Worm (Caenorhabditis elegans) whole organism, late embryonic: ENCODE measurements around the gene clc-9.

Source experiments
- C08G9.2 ChIP-seq: sonication (generic microtip); optimal IDR thresholded peaks from 2 replicates; lab custom pipeline; 2016; ENCODE audit warnings: mild to moderate bottlenecking, missing genetic modification characterization, moderate library complexity, missing compliant biosample characterization
- C38D4.7 ChIP-seq: fragments of 200-800 bp; sonication (Bioruptor generic); optimal IDR thresholded peaks from 2 replicates; lab custom pipeline; 2018; ENCODE audit warnings: mild to moderate bottlenecking, missing genetic modification characterization, moderate library complexity, missing compliant biosample characterization
- F13H6.1 ChIP-seq: sonication (generic microtip); optimal IDR thresholded peaks from 2 replicates; lab custom pipeline; 2016; ENCODE audit warnings: missing genetic modification characterization, missing compliant biosample characterization
- K02D7.2 ChIP-seq: sonication (generic microtip); optimal IDR thresholded peaks from 2 replicates; lab custom pipeline; 2017; ENCODE audit warnings: mild to moderate bottlenecking, missing genetic modification characterization, missing compliant biosample characterization
- Y22D7AL.16 ChIP-seq: sonication (generic microtip); optimal IDR thresholded peaks from 2 replicates; lab custom pipeline; 2016; ENCODE audit warnings: missing genetic modification characterization, missing compliant biosample characterization
- ahr-1 ChIP-seq: sonication (generic microtip); optimal IDR thresholded peaks from 2 replicates; lab custom pipeline; 2016; ENCODE audit warnings: missing genetic modification characterization, missing compliant biosample characterization
- ceh-14 ChIP-seq: sonication (generic microtip); optimal IDR thresholded peaks from 2 replicates; lab custom pipeline; 2016; ENCODE audit warnings: missing genotype, missing genetic modification characterization, missing compliant biosample characterization
- ceh-18 ChIP-seq: sonication (generic microtip); optimal IDR thresholded peaks from 2 replicates; lab custom pipeline; 2016; ENCODE audit warnings: missing genetic modification characterization, missing compliant biosample characterization
- ceh-24 ChIP-seq: sonication (generic microtip); optimal IDR thresholded peaks from 2 replicates; lab custom pipeline; 2016; ENCODE audit warnings: mild to moderate bottlenecking, missing genetic modification characterization, missing compliant biosample characterization
- ceh-31 ChIP-seq: sonication (generic microtip); optimal IDR thresholded peaks from 2 replicates; lab custom pipeline; 2016; ENCODE audit warnings: missing genetic modification characterization, missing compliant biosample characterization
- ceh-34 ChIP-seq: sonication (generic microtip); optimal IDR thresholded peaks from 2 replicates; lab custom pipeline; 2016; ENCODE audit warnings: mild to moderate bottlenecking, missing genetic modification characterization, missing compliant biosample characterization
- ceh-45 ChIP-seq: fragments of 200-800 bp; sonication (Bioruptor generic); IDR thresholded peaks from 2 replicates; pipeline ENCODE4 v1.3.6; 2022; ENCODE audit warnings: missing genetic modification reagents, missing genetic modification characterization, missing compliant biosample characterization
- ceh-48 ChIP-seq: sonication (generic microtip); optimal IDR thresholded peaks from 2 replicates; lab custom pipeline; 2016; ENCODE audit warnings: missing genetic modification characterization, inconsistent platforms, missing compliant biosample characterization
- ceh-6 ChIP-seq: fragments of 200-800 bp; sonication (Bioruptor generic); optimal IDR thresholded peaks from 2 replicates; lab custom pipeline; 2018; ENCODE audit warnings: mild to moderate bottlenecking, missing genetic modification characterization, missing compliant biosample characterization
- ceh-9 ChIP-seq: sonication (generic microtip); optimal IDR thresholded peaks from 2 replicates; lab custom pipeline; 2016; ENCODE audit warnings: mild to moderate bottlenecking, missing genetic modification characterization, inconsistent platforms, missing compliant biosample characterization
- dmd-4 ChIP-seq: sonication (generic microtip); optimal IDR thresholded peaks from 2 replicates; lab custom pipeline; 2016; ENCODE audit warnings: borderline replicate concordance, missing genetic modification characterization, missing compliant biosample characterization
- ets-4 ChIP-seq: sonication (generic microtip); optimal IDR thresholded peaks from 2 replicates; lab custom pipeline; 2016; ENCODE audit warnings: missing genetic modification characterization, missing compliant biosample characterization
- eyg-1 ChIP-seq: sonication (generic microtip); optimal IDR thresholded peaks from 2 replicates; lab custom pipeline; 2016; ENCODE audit warnings: missing genotype, missing genetic modification characterization, missing compliant biosample characterization
- fax-1 ChIP-seq: sonication (generic microtip); optimal IDR thresholded peaks from 2 replicates; lab custom pipeline; 2016; ENCODE audit warnings: missing genotype, missing genetic modification characterization, missing compliant biosample characterization
- gmeb-2 ChIP-seq: sonication (generic microtip); optimal IDR thresholded peaks from 2 replicates; lab custom pipeline; 2016; ENCODE audit warnings: missing genetic modification characterization, inconsistent platforms, missing compliant biosample characterization
- hlh-15 ChIP-seq: sonication (generic microtip); optimal IDR thresholded peaks from 2 replicates; lab custom pipeline; 2016; ENCODE audit warnings: missing genetic modification characterization, missing compliant biosample characterization
- hlh-6 ChIP-seq: sonication (generic microtip); optimal IDR thresholded peaks from 2 replicates; lab custom pipeline; 2016; ENCODE audit warnings: missing genotype, missing genetic modification characterization, missing compliant biosample characterization
- hlh-8 ChIP-seq: sonication (generic microtip); optimal IDR thresholded peaks from 2 replicates; lab custom pipeline; 2016; ENCODE audit warnings: missing genotype, missing genetic modification characterization, missing compliant biosample characterization
- lin-11 ChIP-seq: fragments of 200-800 bp; sonication (Bioruptor generic); optimal IDR thresholded peaks from 2 replicates; lab custom pipeline; 2018; ENCODE audit warnings: mild to moderate bottlenecking, missing genetic modification characterization, missing compliant biosample characterization
- mec-3 ChIP-seq: sonication (generic microtip); optimal IDR thresholded peaks from 2 replicates; lab custom pipeline; 2016; ENCODE audit warnings: borderline replicate concordance, missing genetic modification characterization, missing compliant biosample characterization
- nfya-1 ChIP-seq: sonication (generic microtip); optimal IDR thresholded peaks from 2 replicates; lab custom pipeline; 2017; ENCODE audit warnings: missing genetic modification characterization, mild to moderate bottlenecking, missing compliant biosample characterization, antibody characterized with exemption, moderate library complexity
- nhr-11 ChIP-seq: fragments of 150-350 bp; optimal IDR thresholded peaks from 2 replicates; lab custom pipeline; 2014; ENCODE audit warnings: missing biosample characterization, missing genetic modification characterization
- npax-4 ChIP-seq: sonication (generic microtip); optimal IDR thresholded peaks from 2 replicates; lab custom pipeline; 2016; ENCODE audit warnings: missing genetic modification characterization, missing compliant biosample characterization
- pag-3 ChIP-seq: sonication (generic microtip); optimal IDR thresholded peaks from 2 replicates; lab custom pipeline; 2016; ENCODE audit warnings: missing compliant biosample characterization, missing genetic modification characterization, borderline replicate concordance
- pha-4 ChIP-seq: fragments of 150-350 bp; optimal IDR thresholded peaks from 2 replicates; lab custom pipeline; 2018; ENCODE audit warnings: missing biosample characterization, missing genetic modification reagents, missing genetic modification characterization
- pros-1 ChIP-seq: fragments of 150-350 bp; optimal IDR thresholded peaks from 2 replicates; lab custom pipeline; 2014; ENCODE audit warnings: missing biosample characterization, missing genetic modification reagents, missing genetic modification characterization
- rnt-1 ChIP-seq: sonication (generic microtip); optimal IDR thresholded peaks from 2 replicates; lab custom pipeline; 2016; ENCODE audit warnings: missing genetic modification characterization, missing compliant biosample characterization
- sdc-2 ChIP-seq: sonication (generic microtip); optimal IDR thresholded peaks from 2 replicates; lab custom pipeline; 2016; ENCODE audit warnings: missing genotype, missing genetic modification characterization, missing compliant biosample characterization
- sox-4 ChIP-seq: sonication (generic microtip); optimal IDR thresholded peaks from 2 replicates; lab custom pipeline; 2017; ENCODE audit warnings: mild to moderate bottlenecking, missing genetic modification characterization, inconsistent platforms, missing compliant biosample characterization
- tbx-2 ChIP-seq: sonication (generic microtip); optimal IDR thresholded peaks from 2 replicates; lab custom pipeline; 2016; ENCODE audit warnings: missing genetic modification characterization, missing compliant biosample characterization
- tbx-7 ChIP-seq: sonication (generic microtip); optimal IDR thresholded peaks from 2 replicates; lab custom pipeline; 2016; ENCODE audit warnings: missing genotype, missing genetic modification characterization, missing compliant biosample characterization
- zip-5 ChIP-seq: sonication (generic microtip); optimal IDR thresholded peaks from 2 replicates; lab custom pipeline; 2016; ENCODE audit warnings: missing genetic modification characterization, missing compliant biosample characterization

Gene clc-9

ce11 chrIV:11102608-11103007 lies 10.1 kb upstream of the clc-9 start, which contains the start of gene srlf-17:
TSS of gene srlf-17 (minus strand) at chrIV:11102708.
- TF ChIP-seq ceh-45 (GFP tag; lab: Robert Waterston, UW) = no peak
- TF ChIP-seq dmd-4 = no peak
- TF ChIP-seq ets-4 (tag; lab: Kevin White, UChicago) = no peak
- TF ChIP-seq ceh-48 (tag; lab: Kevin White, UChicago) = no peak
- TF ChIP-seq nhr-11 = no peak
- no peak for TF ChIP-seq fax-1
- no peak for TF ChIP-seq ceh-31 (tag; lab: Kevin White, UChicago)
- no peak for TF ChIP-seq F13H6.1 (tag; lab: Kevin White, UChicago)
- no peak for TF ChIP-seq lin-11 (tag; lab: Kevin White, UChicago)
- no peak for TF ChIP-seq nfya-1 (tag; lab: Kevin White, UChicago)
- no peak for TF ChIP-seq mec-3 (tag; lab: Kevin White, UChicago)
- TF ChIP-seq pha-4 (tag; lab: Kevin White, UChicago) = no peak
- no peak for TF ChIP-seq K02D7.2 (tag; lab: Kevin White, UChicago)
- TF ChIP-seq ceh-18 (tag; lab: Kevin White, UChicago) = no peak
- no peak for TF ChIP-seq ceh-14
- no peak for TF ChIP-seq gmeb-2 (tag; lab: Kevin White, UChicago)
- TF ChIP-seq zip-5 (tag; lab: Kevin White, UChicago) = no peak
- no peak for TF ChIP-seq pros-1 (tag; lab: Kevin White, UChicago)
- TF ChIP-seq hlh-8 = no peak

- no peak for TF ChIP-seq zip-5 (tag; lab: Kevin White, UChicago)
- TF ChIP-seq tbx-7 (tag; lab: Kevin White, UChicago) = no peak
- TF ChIP-seq nhr-11 = peak; percentile 79
Observed at ce11 chrIV:11103501-11103900, 9.2 kb upstream of the clc-9 start.

- TF ChIP-seq nhr-11 (no peak), pha-4 (tag; lab: Kevin White, UChicago) (no peak), C38D4.7 (no peak), eyg-1 (no peak), ceh-31 (tag; lab: Kevin White, UChicago) (no peak), hlh-15 (tag; lab: Kevin White, UChicago) (no peak), rnt-1 (tag; lab: Kevin White, UChicago) (no peak), pros-1 (tag; lab: Kevin White, UChicago) (no peak), ahr-1 (tag; lab: Kevin White, UChicago) (no peak), tbx-2 (tag; lab: Kevin White, UChicago) (no peak)
Observed at ce11 chrIV:11105724-11106123, 7.0 kb upstream of the clc-9 start, which contains the start of gene srlf-24. TSS of gene srlf-24 (minus strand) at chrIV:11105824.

ce11 chrIV:11109771-11110170 lies 3.0 kb upstream of the clc-9 start, which contains the start of gene pigk-1:
TSS of gene pigk-1 (minus strand) at chrIV:11110018.
- TF ChIP-seq npax-4 (tag; lab: Kevin White, UChicago) (no peak), sox-4 (tag; lab: Kevin White, UChicago) (no peak), hlh-8 (no peak), sdc-2 (tag; lab: Kevin White, UChicago) (no peak), ceh-9 (tag; lab: Kevin White, UChicago) (no peak), hlh-6 (tag; lab: Kevin White, UChicago) (no peak), C38D4.7 (no peak), pag-3 (tag; lab: Kevin White, UChicago) (no peak), ceh-6 (GFP tag; lab: Kevin White, UChicago) (no peak), rnt-1 (tag; lab: Kevin White, UChicago) (no peak), ceh-34 (tag; lab: Kevin White, UChicago) (no peak), ceh-24 (tag; lab: Kevin White, UChicago) (no peak), Y22D7AL.16 (tag; lab: Kevin White, UChicago) (no peak), C08G9.2 (tag; lab: Kevin White, UChicago) (no peak), tbx-2 (tag; lab: Kevin White, UChicago) (no peak), dmd-4 (no peak)
